Worm (Caenorhabditis elegans) whole organism, L3 larva: Measurements from ENCODE around the gene ins-12.

Experiments used
- aly-2 ChIP-seq: fragments of 150-350 bp; optimal IDR thresholded peaks from 2 replicates; lab custom pipeline; 2014; ENCODE audit warnings: missing biosample characterization, missing genetic modification characterization
- ama-1 ChIP-seq: fragments of 150-350 bp; optimal IDR thresholded peaks from 2 replicates; lab custom pipeline; 2018
- nhr-11 ChIP-seq: fragments of 150-350 bp; optimal IDR thresholded peaks from 2 replicates; lab custom pipeline; 2014; ENCODE audit warnings: missing biosample characterization, missing genetic modification characterization
- nhr-25 ChIP-seq: sonication (generic microtip); optimal IDR thresholded peaks from 2 replicates; lab custom pipeline; 2017; ENCODE audit warnings: missing biosample characterization, missing genetic modification characterization
- nhr-28 ChIP-seq: fragments of 150-350 bp; optimal IDR thresholded peaks from 2 replicates; lab custom pipeline; 2014; ENCODE audit warnings: missing biosample characterization, missing genetic modification characterization
- nhr-76 ChIP-seq: fragments of 150-350 bp; sonication (generic microtip); optimal IDR thresholded peaks from 5 replicates; lab custom pipeline; 2014; ENCODE audit warnings: missing biosample characterization, missing genetic modification characterization
- sea-2 ChIP-seq: fragments of 150-350 bp; sonication (generic microtip); optimal IDR thresholded peaks from 4 replicates; lab custom pipeline; 2014; ENCODE audit warnings: missing biosample characterization, missing genetic modification reagents, missing genetic modification characterization
- skn-1 ChIP-seq: fragments of 150-350 bp; optimal IDR thresholded peaks from 2 replicates; lab custom pipeline; 2014; ENCODE audit warnings: missing biosample characterization, missing genetic modification characterization
- snpc-4 ChIP-seq: fragments of 150-350 bp; optimal IDR thresholded peaks from 2 replicates; lab custom pipeline; 2014; ENCODE audit warnings: missing biosample characterization, missing genetic modification characterization
- tbx-2 ChIP-seq: sonication (generic microtip); optimal IDR thresholded peaks from 2 replicates; lab custom pipeline; 2016; ENCODE audit warnings: mild to moderate bottlenecking, missing genetic modification characterization, missing compliant biosample characterization
- unc-62 ChIP-seq: fragments of 150-350 bp; sonication (generic microtip); optimal IDR thresholded peaks from 4 replicates; lab custom pipeline; 2014; ENCODE audit warnings: missing biosample characterization, missing genetic modification reagents, missing genetic modification characterization
- ztf-11 ChIP-seq: fragments of 150-350 bp; optimal IDR thresholded peaks from 2 replicates; lab custom pipeline; 2014; ENCODE audit warnings: missing biosample characterization, missing genetic modification characterization

- TF ChIP-seq skn-1 (no peak), snpc-4 (tag; lab: Kevin White, UChicago) (no peak), nhr-25 (tag; lab: Kevin White, UChicago) (no peak), nhr-11 (tag; lab: Kevin White, UChicago) (no peak), unc-62 (GFP tag; lab: Kevin White, UChicago) (no peak), ama-1 (lab: Kevin White, UChicago) (no peak), aly-2 (no peak), nhr-76 (tag; lab: Kevin White, UChicago) (no peak), tbx-2 (tag; lab: Kevin White, UChicago) (no peak), sea-2 (no peak), nhr-28 (tag; lab: Kevin White, UChicago) (no peak), ztf-11 (tag; lab: Kevin White, UChicago) (no peak)
Measured at ce11 chrII:5565082-5565623, 10.7 kb downstream of the ins-12 start.
